Worm (Caenorhabditis elegans): ENCODE measurements around the gene Y49F6B.13.

Gene Y49F6B.13

ce11 chrII:3448776-3449280 lies 22.7 kb downstream of the Y49F6B.13 start, which contains the start of gene C16C8.25:
TSS of gene C16C8.25 (plus strand) at chrII:3449230.
- TF ChIP-seq lsy-2 (tag; optimal IDR thresholded peaks at IDR 0.05) (no peak), ham-2 (GFP tag; optimal IDR thresholded peaks at IDR 0.05) (no peak), ztf-11 (tag; optimal IDR thresholded peaks at IDR 0.05) (no peak), blmp-1 (tag; optimal IDR thresholded peaks at IDR 0.05) (no peak), pha-4 (tag; optimal IDR thresholded peaks at IDR 0.05) (no peak), elt-3 (tag; optimal IDR thresholded peaks at IDR 0.05) (no peak), ceh-83 (GFP tag; optimal IDR thresholded peaks at IDR 0.05) (no peak), unc-39 (tag; optimal IDR thresholded peaks at IDR 0.05) (no peak), ceh-43 (GFP tag; optimal IDR thresholded peaks at IDR 0.05) (no peak), zip-8 (tag; optimal IDR thresholded peaks at IDR 0.05) (no peak)

- TF ChIP-seq unc-120 (tag; optimal IDR thresholded peaks at IDR 0.05; ENCODE audit: poor library complexity, severe bottlenecking) = no peak
- no peak for TF ChIP-seq zip-8 (tag; optimal IDR thresholded peaks at IDR 0.05)
- no peak for TF ChIP-seq blmp-1 (tag; optimal IDR thresholded peaks at IDR 0.05)
- no peak for TF ChIP-seq ham-2 (GFP tag; optimal IDR thresholded peaks at IDR 0.05)
- TF ChIP-seq unc-62 (GFP tag; optimal IDR thresholded peaks at IDR 0.05) = no peak
- TF ChIP-seq mab-5 (tag; optimal IDR thresholded peaks at IDR 0.05) = no peak
- TF ChIP-seq elt-1 (tag; optimal IDR thresholded peaks at IDR 0.05; ENCODE audit: borderline replicate concordance, insufficient read depth) = no peak
- no peak for TF ChIP-seq snpc-4 (tag; optimal IDR thresholded peaks at IDR 0.05)
- no peak for TF ChIP-seq pha-4 (tag; optimal IDR thresholded peaks at IDR 0.05)
- TF ChIP-seq tbx-8 (GFP tag; optimal IDR thresholded peaks at IDR 0.05) = no peak
Measured at ce11 chrII:3447906-3448305, 23.6 kb downstream of the Y49F6B.13 start, which contains the start of gene C16C8.21. TSS of gene C16C8.21 (plus strand) at chrII:3448206.

- TF ChIP-seq ces-1 (GFP tag; optimal IDR thresholded peaks at IDR 0.05) (no peak), ceh-43 (GFP tag; optimal IDR thresholded peaks at IDR 0.05) (no peak), unc-39 (tag; optimal IDR thresholded peaks at IDR 0.05) (no peak), drap-1 (GFP tag; optimal IDR thresholded peaks at IDR 0.05) (no peak)
Measured at ce11 chrII:3446647-3447046, 24.9 kb downstream of the Y49F6B.13 start, which contains the start of the genes C16C8.20 and gldi-6. TSS of gene C16C8.20 (plus strand) at chrII:3446947. TSS of gene gldi-6 (plus strand) at chrII:3446947.

- TF ChIP-seq ztf-11 (tag; optimal IDR thresholded peaks at IDR 0.05) (no peak), tbx-8 (GFP tag; optimal IDR thresholded peaks at IDR 0.05) (no peak), hlh-1 (tag; optimal IDR thresholded peaks at IDR 0.05) (no peak), pha-4 (tag; optimal IDR thresholded peaks at IDR 0.05) (no peak), sptf-1 (tag; optimal IDR thresholded peaks at IDR 0.05) (no peak), sem-2 (GFP tag; optimal IDR thresholded peaks at IDR 0.05) (no peak), nhr-76 (tag; optimal IDR thresholded peaks at IDR 0.05) (no peak), ceh-83 (GFP tag; optimal IDR thresholded peaks at IDR 0.05) (no peak), lin-13 (tag; optimal IDR thresholded peaks at IDR 0.05) (no peak), unc-39 (tag; optimal IDR thresholded peaks at IDR 0.05) (no peak), ham-2 (GFP tag; optimal IDR thresholded peaks at IDR 0.05) (no peak), mab-5 (tag; optimal IDR thresholded peaks at IDR 0.05) (no peak)
Measured at ce11 chrII:3445285-3445806, 26.2 kb downstream of the Y49F6B.13 start, which contains the start of the genes C16C8.5 and C16C8.16. TSS of gene C16C8.5 (minus strand) at chrII:3445385. TSS of gene C16C8.16 (plus strand) at chrII:3445756.

- TF ChIP-seq elt-3 (tag; optimal IDR thresholded peaks at IDR 0.05) = no peak
- TF ChIP-seq mls-2 (tag; optimal IDR thresholded peaks at IDR 0.05) = no peak
- TF ChIP-seq nhr-76 (tag; optimal IDR thresholded peaks at IDR 0.05) = no peak
- TF ChIP-seq cnd-1 (tag; optimal IDR thresholded peaks at IDR 0.05) = no peak
- TF ChIP-seq hlh-1 (tag; optimal IDR thresholded peaks at IDR 0.05) = no peak
- no peak for TF ChIP-seq ham-2 (GFP tag; optimal IDR thresholded peaks at IDR 0.05)
- TF ChIP-seq unc-39 (tag; optimal IDR thresholded peaks at IDR 0.05) = no peak
- no peak for TF ChIP-seq ceh-43 (GFP tag; optimal IDR thresholded peaks at IDR 0.05)
- no peak for TF ChIP-seq nhr-12 (tag; optimal IDR thresholded peaks at IDR 0.05)
- TF ChIP-seq nhr-2 (tag; optimal IDR thresholded peaks at IDR 0.05) = no peak
- TF ChIP-seq lin-13 (tag; optimal IDR thresholded peaks at IDR 0.05) = no peak
- TF ChIP-seq tbx-8 (GFP tag; optimal IDR thresholded peaks at IDR 0.05) = no peak
- TF ChIP-seq M03D4.4 (tag; optimal IDR thresholded peaks at IDR 0.05) = no peak
- TF ChIP-seq ces-1 (GFP tag; optimal IDR thresholded peaks at IDR 0.05) = no peak
- TF ChIP-seq blmp-1 (tag; optimal IDR thresholded peaks at IDR 0.05) = no peak
- no peak for TF ChIP-seq mab-5 (tag; optimal IDR thresholded peaks at IDR 0.05)
- TF ChIP-seq bed-3 (GFP tag; optimal IDR thresholded peaks at IDR 0.05) = no peak
- no peak for TF ChIP-seq nhr-237 (tag; optimal IDR thresholded peaks at IDR 0.05)
- TF ChIP-seq ztf-11 (tag; optimal IDR thresholded peaks at IDR 0.05) = no peak
Measured at ce11 chrII:3444280-3444679, 27.2 kb downstream of the Y49F6B.13 start, which contains the start of gene C16C8.4. TSS of gene C16C8.4 (minus strand) at chrII:3444380.
